Worm (Caenorhabditis elegans) whole organism, late embryonic: ENCODE measurements around the gene Y51H7C.9.

Experiments used
- F13H6.1 ChIP-seq: sonication (generic microtip); optimal IDR thresholded peaks from 2 replicates; lab custom pipeline; 2016; ENCODE audit warnings: missing genetic modification characterization, missing compliant biosample characterization
- ceh-34 ChIP-seq: sonication (generic microtip); optimal IDR thresholded peaks from 2 replicates; lab custom pipeline; 2016; ENCODE audit warnings: mild to moderate bottlenecking, missing genetic modification characterization, missing compliant biosample characterization
- dmd-4 ChIP-seq: sonication (generic microtip); optimal IDR thresholded peaks from 2 replicates; lab custom pipeline; 2016; ENCODE audit warnings: borderline replicate concordance, missing genetic modification characterization, missing compliant biosample characterization
- ets-4 ChIP-seq: sonication (generic microtip); optimal IDR thresholded peaks from 2 replicates; lab custom pipeline; 2016; ENCODE audit warnings: missing genetic modification characterization, missing compliant biosample characterization
- lin-11 ChIP-seq: fragments of 200-800 bp; sonication (Bioruptor generic); optimal IDR thresholded peaks from 2 replicates; lab custom pipeline; 2018; ENCODE audit warnings: mild to moderate bottlenecking, missing genetic modification characterization, missing compliant biosample characterization
- nhr-11 ChIP-seq: fragments of 150-350 bp; optimal IDR thresholded peaks from 2 replicates; lab custom pipeline; 2014; ENCODE audit warnings: missing biosample characterization, missing genetic modification characterization
- pag-3 ChIP-seq: sonication (generic microtip); optimal IDR thresholded peaks from 2 replicates; lab custom pipeline; 2016; ENCODE audit warnings: missing compliant biosample characterization, missing genetic modification characterization, borderline replicate concordance
- pqm-1 ChIP-seq: sonication (generic microtip); optimal IDR thresholded peaks from 2 replicates; lab custom pipeline; 2016; ENCODE audit warnings: missing genetic modification characterization, missing compliant biosample characterization
- tbx-2 ChIP-seq: sonication (generic microtip); optimal IDR thresholded peaks from 2 replicates; lab custom pipeline; 2016; ENCODE audit warnings: missing genetic modification characterization, missing compliant biosample characterization
- unc-55 ChIP-seq: sonication (generic microtip); optimal IDR thresholded peaks from 2 replicates; lab custom pipeline; 2017; ENCODE audit warnings: missing biosample characterization, missing genetic modification reagents, missing genetic modification characterization
- unc-86 ChIP-seq: sonication (generic microtip); optimal IDR thresholded peaks from 2 replicates; lab custom pipeline; 2016; ENCODE audit warnings: missing genetic modification characterization, missing compliant biosample characterization
- zip-5 ChIP-seq: sonication (generic microtip); optimal IDR thresholded peaks from 2 replicates; lab custom pipeline; 2016; ENCODE audit warnings: missing genetic modification characterization, missing compliant biosample characterization

DNA sequence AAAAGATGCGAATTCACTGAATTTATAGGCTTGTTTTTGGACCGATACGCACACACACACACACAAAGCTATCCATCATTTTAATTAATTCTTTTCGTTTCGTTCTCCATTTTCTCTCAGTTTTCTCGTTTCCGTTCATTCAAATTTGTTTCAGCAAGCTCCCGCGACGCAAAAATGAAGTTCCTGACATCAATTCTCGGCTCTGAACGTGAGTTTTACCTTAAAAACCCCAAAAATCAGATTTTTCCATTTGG lies 27.0 kb upstream of the Y51H7C.9 start, which contains the start of gene Y51H7C.3:
- TF ChIP-seq pag-3 (no peak), unc-86 (tag; lab: Kevin White, UChicago) (no peak), nhr-11 (tag; lab: Kevin White, UChicago) (no peak), ets-4 (tag; lab: Kevin White, UChicago) (no peak), unc-55 (GFP tag; lab: Kevin White, UChicago) (no peak), dmd-4 (tag; lab: Kevin White, UChicago) (no peak), pqm-1 (tag; lab: Kevin White, UChicago) (no peak), F13H6.1 (tag; lab: Kevin White, UChicago) (no peak), zip-5 (no peak), tbx-2 (tag; lab: Kevin White, UChicago) (no peak), lin-11 (tag; lab: Kevin White, UChicago) (no peak), ceh-34 (no peak)
